Worm (Caenorhabditis elegans) whole organism, late embryonic: ENCODE measurements around the gene B0244.6.

Experiments used
- ceh-14 ChIP-seq: sonication (generic microtip); optimal IDR thresholded peaks from 2 replicates; lab custom pipeline; 2016; ENCODE audit warnings: missing genotype, missing genetic modification characterization, missing compliant biosample characterization
- ceh-2 ChIP-seq: sonication (generic microtip); optimal IDR thresholded peaks from 2 replicates; lab custom pipeline; 2016; ENCODE audit warnings: missing genotype, missing genetic modification characterization, missing compliant biosample characterization
- ceh-30 ChIP-seq: fragments of 150-350 bp; optimal IDR thresholded peaks from 2 replicates; lab custom pipeline; 2014; ENCODE audit warnings: missing biosample characterization, missing genetic modification characterization
- fkh-10 ChIP-seq: fragments of 150-350 bp; optimal IDR thresholded peaks from 2 replicates; lab custom pipeline; 2014; ENCODE audit warnings: missing biosample characterization, missing genetic modification reagents, missing genetic modification characterization
- hlh-6 ChIP-seq: sonication (generic microtip); optimal IDR thresholded peaks from 2 replicates; lab custom pipeline; 2016; ENCODE audit warnings: missing genotype, missing genetic modification characterization, missing compliant biosample characterization
- hlh-8 ChIP-seq: sonication (generic microtip); optimal IDR thresholded peaks from 2 replicates; lab custom pipeline; 2016; ENCODE audit warnings: missing genotype, missing genetic modification characterization, missing compliant biosample characterization
- mec-3 ChIP-seq: sonication (generic microtip); optimal IDR thresholded peaks from 2 replicates; lab custom pipeline; 2016; ENCODE audit warnings: borderline replicate concordance, missing genetic modification characterization, missing compliant biosample characterization
- nfya-1 ChIP-seq: sonication (generic microtip); optimal IDR thresholded peaks from 2 replicates; lab custom pipeline; 2017; ENCODE audit warnings: missing genetic modification characterization, mild to moderate bottlenecking, missing compliant biosample characterization, antibody characterized with exemption, moderate library complexity
- nhr-11 ChIP-seq: fragments of 150-350 bp; optimal IDR thresholded peaks from 2 replicates; lab custom pipeline; 2014; ENCODE audit warnings: missing biosample characterization, missing genetic modification characterization
- pha-4 ChIP-seq: fragments of 150-350 bp; optimal IDR thresholded peaks from 2 replicates; lab custom pipeline; 2018; ENCODE audit warnings: missing biosample characterization, missing genetic modification reagents, missing genetic modification characterization
- pqm-1 ChIP-seq: sonication (generic microtip); optimal IDR thresholded peaks from 2 replicates; lab custom pipeline; 2016; ENCODE audit warnings: missing genetic modification characterization, missing compliant biosample characterization
- sox-2 ChIP-seq: fragments of 200-800 bp; sonication (Bioruptor generic); IDR thresholded peaks from 2 replicates; pipeline ENCODE4 v1.3.6; 2022; ENCODE audit warnings: missing genetic modification reagents, missing genetic modification characterization, missing compliant biosample characterization

- TF ChIP-seq mec-3, result no peak
- no peak for TF ChIP-seq ceh-2 (tag; lab: Kevin White, UChicago)
- TF ChIP-seq fkh-10 (GFP tag; lab: Kevin White, UChicago), result no peak
- TF ChIP-seq sox-2, result no peak
- no peak for TF ChIP-seq nfya-1 (tag; lab: Kevin White, UChicago)
- no peak for TF ChIP-seq hlh-8 (tag; lab: Kevin White, UChicago)
- TF ChIP-seq ceh-14, result no peak
- no peak for TF ChIP-seq ceh-30 (tag; lab: Kevin White, UChicago)
- TF ChIP-seq pqm-1 (tag; lab: Kevin White, UChicago), result no peak
- TF ChIP-seq pha-4 (tag; lab: Kevin White, UChicago), result no peak
- TF ChIP-seq hlh-6 (tag; lab: Kevin White, UChicago), result no peak
- no peak for TF ChIP-seq nhr-11 (tag; lab: Kevin White, UChicago)
These were observed 26.2 kb downstream of the B0244.6 start for ce11 chrIII:5763988-5764387.
